Fruit fly (Drosophila melanogaster): ENCODE measurements around the gene Chsy.

Gene Chsy

DNA sequence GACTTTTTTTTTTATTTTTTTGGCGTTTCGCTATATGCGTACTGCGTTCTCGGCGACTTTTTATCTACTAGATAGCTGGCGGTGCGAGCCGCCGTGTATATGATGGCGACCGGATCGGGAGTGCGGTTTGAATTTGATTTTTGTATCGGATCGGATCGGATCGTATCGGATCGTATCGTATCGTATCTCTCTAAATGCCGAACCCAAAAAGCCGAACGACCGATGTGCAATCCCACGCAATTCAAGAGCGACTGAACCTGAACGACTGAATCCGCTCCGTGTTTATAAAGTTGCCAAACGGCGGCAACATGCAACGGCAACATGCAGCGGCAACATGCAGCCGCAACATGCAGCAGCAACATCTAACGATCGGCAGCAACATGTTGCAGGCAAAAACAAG, 32.9 kb upstream of the Chsy start (continued):
- no peak for TF ChIP-seq zf30C (GFP tag; optimal IDR thresholded peaks at IDR 0.05)
- TF ChIP-seq nmo (GFP tag; optimal IDR thresholded peaks at IDR 0.05): no peak
- TF ChIP-seq B-H2 (GFP tag; optimal IDR thresholded peaks at IDR 0.05): no peak
- no peak for TF ChIP-seq CTCF (GFP tag; optimal IDR thresholded peaks at IDR 0.05)
- no peak for TF ChIP-seq CG30020 (tag; optimal IDR thresholded peaks at IDR 0.05)
- no peak for TF ChIP-seq lola (GFP tag; optimal IDR thresholded peaks at IDR 0.05)
- TF ChIP-seq sens-2 (GFP tag; IDR thresholded peaks at IDR 0.05): 0 out of 2 replicates have a peak, but pooled peaks have one; percentile 10
- TF ChIP-seq ranshi (GFP tag; IDR thresholded peaks at IDR 0.05): no peak
- peak; percentile 30; the same call in 1 of the 2 replicates for TF ChIP-seq E2f2 (GFP tag; IDR thresholded peaks at IDR 0.05)
- TF ChIP-seq shn (GFP tag; optimal IDR thresholded peaks at IDR 0.05): no peak
- no peak for TF ChIP-seq CG12659 (GFP tag; optimal IDR thresholded peaks at IDR 0.05)
- TF ChIP-seq CG15514 (GFP tag; optimal IDR thresholded peaks at IDR 0.05): peak; percentile 14
- TF ChIP-seq CG8359 (GFP tag; optimal IDR thresholded peaks at IDR 0.05; ENCODE audit: borderline replicate concordance): no peak
- TF ChIP-seq da (GFP tag; optimal IDR thresholded peaks at IDR 0.05): no peak
- TF ChIP-seq run (tag; optimal IDR thresholded peaks at IDR 0.05): no peak
- peak; percentile 23; the same call in 1 of the 2 replicates for TF ChIP-seq CG32532 (GFP tag; IDR thresholded peaks at IDR 0.05)
- TF ChIP-seq Drgx (GFP tag; IDR thresholded peaks at IDR 0.05): 0 out of 2 replicates have a peak, but pooled peaks have one; percentile 14
- no peak for TF ChIP-seq CG7271 (tag; optimal IDR thresholded peaks at IDR 0.05)
- TF ChIP-seq CG12769 (tag; optimal IDR thresholded peaks at IDR 0.05): peak; percentile 54
- TF ChIP-seq caup (GFP tag; optimal IDR thresholded peaks at IDR 0.05; ENCODE audit: severe bottlenecking): peak; percentile 22
- peak; percentile 13 for TF ChIP-seq CG2678 (tag; optimal IDR thresholded peaks at IDR 0.05)
- no peak for TF ChIP-seq cad (GFP tag; optimal IDR thresholded peaks at IDR 0.05)
- no peak for TF ChIP-seq Dp (GFP tag; optimal IDR thresholded peaks at IDR 0.05)
- no peak for TF ChIP-seq Dfd (GFP tag; optimal IDR thresholded peaks at IDR 0.05)
- no peak for TF ChIP-seq ash1 (GFP tag; optimal IDR thresholded peaks at IDR 0.05)
- peak; percentile 60; the same call in 1 of the 2 replicates for TF ChIP-seq Bgb (GFP tag; IDR thresholded peaks at IDR 0.05; ENCODE audit: partially characterized antibody)
- no peak for TF ChIP-seq Ets65A (GFP tag)
- no peak for TF ChIP-seq HmgZ (tag; optimal IDR thresholded peaks at IDR 0.05)
- TF ChIP-seq CG17829 (tag; optimal IDR thresholded peaks at IDR 0.05): peak; percentile 7
- TF ChIP-seq Hmx (GFP tag; optimal IDR thresholded peaks at IDR 0.05): no peak
- TF ChIP-seq Sox100B (GFP tag; optimal IDR thresholded peaks at IDR 0.05): no peak
- no peak for TF ChIP-seq btn (GFP tag; optimal IDR thresholded peaks at IDR 0.05)
- TF ChIP-seq Atf3 (GFP tag; optimal IDR thresholded peaks at IDR 0.05): no peak
- no peak for TF ChIP-seq mld (GFP tag; IDR thresholded peaks at IDR 0.05; ENCODE audit: partially characterized antibody)
- peak; percentile 98 for TF ChIP-seq Deaf1 (tag; optimal IDR thresholded peaks at IDR 0.05)
- TF ChIP-seq Nf-YC (tag; optimal IDR thresholded peaks at IDR 0.05): no peak
- TF ChIP-seq CG4707 (GFP tag; optimal IDR thresholded peaks at IDR 0.05): no peak
- TF ChIP-seq CG9609 (GFP tag; optimal IDR thresholded peaks at IDR 0.05): no peak
- TF ChIP-seq bbx (GFP tag; IDR thresholded peaks at IDR 0.05; ENCODE audit: partially characterized antibody): peak; percentile 51; the same call in 1 of the 2 replicates
- peak; percentile 22 for TF ChIP-seq CG13424 (tag; optimal IDR thresholded peaks at IDR 0.05)
- no peak for TF ChIP-seq crc (GFP tag; optimal IDR thresholded peaks at IDR 0.05)
- TF ChIP-seq CG4328 (GFP tag; optimal IDR thresholded peaks at IDR 0.05): no peak
- peak; percentile 7 for TF ChIP-seq CG7839 (tag; optimal IDR thresholded peaks at IDR 0.05)
- no peak for TF ChIP-seq CG11398 (GFP tag; optimal IDR thresholded peaks at IDR 0.05)
- peak; percentile 41 for TF ChIP-seq CG5180 (GFP tag; optimal IDR thresholded peaks at IDR 0.05)
- no peak for TF ChIP-seq CG1024 (GFP tag; IDR thresholded peaks at IDR 0.05)
- peak; percentile 0 for TF ChIP-seq CG8290 (GFP tag; optimal IDR thresholded peaks at IDR 0.05)
- TF ChIP-seq CG8290 (tag; optimal IDR thresholded peaks at IDR 0.05): peak in 1 of 2 experiments; percentile 57
- no peak for TF ChIP-seq CG18011 (GFP tag; optimal IDR thresholded peaks at IDR 0.05)
- peak; percentile 65 for TF ChIP-seq CG6791 (GFP tag; IDR thresholded peaks at IDR 0.05; ENCODE audit: partially characterized antibody)
- TF ChIP-seq otp (GFP tag; IDR thresholded peaks at IDR 0.05): no peak; the same call in 2 of the 3 replicates

Measured in whole organism, embryonic.